Fruit fly (Drosophila melanogaster) whole organism, wandering third instar larva: Measurements from ENCODE around the gene mud.
A peak's percentile ranks its signal among the peaks of the same experiment; 100 is the strongest.

Experiments
- Abd-B ChIP-seq: fragments of >200 bp; optimal IDR thresholded peaks from 2 replicates; lab custom pipeline; 2017; ENCODE audit warnings: missing biosample characterization, missing genetic modification characterization
- CG32264 ChIP-seq: fragments of 200-800 bp; sonication (Bioruptor generic); optimal IDR thresholded peaks from 2 replicates; lab custom pipeline; 2016; ENCODE audit warnings: missing biosample characterization, missing genetic modification characterization
- CG9705 ChIP-seq: fragments of 200-800 bp; sonication (Bioruptor generic); optimal IDR thresholded peaks from 2 replicates; lab custom pipeline; 2018; ENCODE audit warnings: missing biosample characterization, mild to moderate bottlenecking, missing genetic modification characterization
- CrebA ChIP-seq: fragments of 200-800 bp; sonication (Bioruptor generic); optimal IDR thresholded peaks from 2 replicates; lab custom pipeline; 2016; ENCODE audit warnings: missing biosample characterization, mild to moderate bottlenecking, missing genetic modification characterization, borderline replicate concordance
- Dfd ChIP-seq: fragments of >200 bp; optimal IDR thresholded peaks from 2 replicates; lab custom pipeline; 2017; ENCODE audit warnings: missing biosample characterization, missing genetic modification characterization
- Dif ChIP-seq: fragments of 200-275, 200-300 bp; sonication (Bioruptor generic); optimal IDR thresholded peaks from 2 replicates; lab custom pipeline; 2018; ENCODE audit warnings: missing biosample characterization, missing genetic modification characterization; ENCODE audit not compliant: partially characterized antibody
- GATAd ChIP-seq: sonication (Bioruptor generic); optimal IDR thresholded peaks from 2 replicates; lab custom pipeline; 2016; ENCODE audit warnings: missing biosample characterization, missing genetic modification characterization
- HLH106 ChIP-seq: fragments of 200-800 bp; optimal IDR thresholded peaks from 3 replicates; lab custom pipeline; 2019; ENCODE audit warnings: missing biosample characterization, mild to moderate bottlenecking, missing genetic modification characterization, moderate library complexity
- Hnf4 ChIP-seq: fragments of 200-800 bp; sonication (Bioruptor generic); optimal IDR thresholded peaks from 2 replicates; lab custom pipeline; 2016; ENCODE audit warnings: missing biosample characterization, mild to moderate bottlenecking, missing genetic modification characterization
- Hr78 ChIP-seq: fragments of >200 bp; optimal IDR thresholded peaks from 2 replicates; lab custom pipeline; 2017; ENCODE audit warnings: missing biosample characterization, missing genetic modification characterization
- Hr83 ChIP-seq: fragments of 200-300 bp; sonication (Bioruptor generic); optimal IDR thresholded peaks from 2 replicates; lab custom pipeline; 2016; ENCODE audit warnings: missing biosample characterization, mild to moderate bottlenecking, missing genetic modification characterization, moderate library complexity; ENCODE audit not compliant: poor library complexity, severe bottlenecking
- Jra ChIP-seq: sonication (Bioruptor generic); optimal IDR thresholded peaks from 2 replicates; lab custom pipeline; 2016; ENCODE audit warnings: missing biosample characterization, missing genetic modification characterization
- Mio ChIP-seq: sonication (Bioruptor generic); optimal IDR thresholded peaks from 2 replicates; lab custom pipeline; 2016; ENCODE audit warnings: missing biosample characterization, missing genetic modification characterization
- Myc ChIP-seq: fragments of >200 bp; optimal IDR thresholded peaks from 2 replicates; lab custom pipeline; 2017
- N ChIP-seq: fragments of >200 bp; optimal IDR thresholded peaks from 2 replicates; lab custom pipeline; 2018; ENCODE audit warnings: missing biosample characterization, missing external identifiers, missing genetic modification characterization
- OdsH ChIP-seq: fragments of 200-800 bp; sonication (Bioruptor generic); optimal IDR thresholded peaks from 2 replicates; lab custom pipeline; 2016; ENCODE audit warnings: missing biosample characterization, mild to moderate bottlenecking, missing genetic modification characterization
- Rel ChIP-seq, 2 experiments: fragments of 200-800 bp; sonication (Bioruptor generic) in 1 of 2; optimal IDR thresholded peaks; 2 replicates in 1 of 2; 3 replicates in 1 of 2; lab custom pipeline; 2016 to 2019; ENCODE audit warnings: mild to moderate bottlenecking in 2 of 2, missing biosample characterization in 2 of 2, missing genetic modification characterization in 2 of 2, moderate library complexity in 1 of 2
- Sp1 ChIP-seq: fragments of 200-800 bp; sonication (Bioruptor generic); optimal IDR thresholded peaks from 3 replicates; lab custom pipeline; 2019; ENCODE audit warnings: missing biosample characterization, mild to moderate bottlenecking, missing genetic modification characterization, moderate library complexity
- Vsx2 ChIP-seq: fragments of 200-300, 225-300 bp; sonication (Bioruptor generic); optimal IDR thresholded peaks from 2 replicates; lab custom pipeline; 2018; ENCODE audit warnings: missing biosample characterization, missing genetic modification characterization; ENCODE audit not compliant: partially characterized antibody
- br ChIP-seq: fragments of 200-800 bp; sonication (Bioruptor generic); optimal IDR thresholded peaks from 2 replicates; lab custom pipeline; 2016; ENCODE audit warnings: missing biosample characterization, missing genetic modification characterization
- brk ChIP-seq: fragments of 200-800 bp; sonication (Bioruptor generic); optimal IDR thresholded peaks from 2 replicates; lab custom pipeline; 2016; ENCODE audit warnings: missing biosample characterization, mild to moderate bottlenecking, missing genetic modification characterization
- dl ChIP-seq, 2 experiments: fragments of 175-275, 200-275 bp in 1 of 2; fragments of 200-275 bp in 1 of 2; sonication (Bioruptor generic); optimal IDR thresholded peaks; lab custom pipeline; 2018; ENCODE audit warnings: mild to moderate bottlenecking in 2 of 2, missing biosample characterization in 2 of 2, missing genetic modification characterization in 2 of 2, moderate library complexity in 2 of 2; ENCODE audit not compliant: partially characterized antibody in 2 of 2, insufficient read depth in 1 of 2
- dmrt93B ChIP-seq: fragments of 200-800 bp; sonication (Bioruptor generic); optimal IDR thresholded peaks from 2 replicates; lab custom pipeline; 2018; ENCODE audit warnings: missing biosample characterization, mild to moderate bottlenecking, missing genetic modification characterization
- dsf ChIP-seq: sonication (Bioruptor generic); optimal IDR thresholded peaks from 2 replicates; lab custom pipeline; 2016; ENCODE audit warnings: missing biosample characterization, missing genetic modification characterization, borderline replicate concordance
- ey ChIP-seq: fragments of 200-800 bp; sonication (Bioruptor generic); optimal IDR thresholded peaks from 2 replicates; lab custom pipeline; 2016; ENCODE audit warnings: missing biosample characterization, missing genetic modification characterization
- foxo ChIP-seq, 2 experiments: fragments of 200-800 bp; sonication (Bioruptor generic); optimal IDR thresholded peaks; 2 replicates in 1 of 2; 3 replicates in 1 of 2; lab custom pipeline; 2016 to 2017; ENCODE audit warnings: missing biosample characterization in 2 of 2, missing genetic modification characterization in 2 of 2
- fru ChIP-seq: fragments of 200-800 bp; sonication (Bioruptor generic); optimal IDR thresholded peaks from 3 replicates; lab custom pipeline; 2016; ENCODE audit warnings: missing biosample characterization, mild to moderate bottlenecking, missing genetic modification characterization
- h ChIP-seq: fragments of 200-800 bp; sonication (Bioruptor generic); optimal IDR thresholded peaks from 3 replicates; lab custom pipeline; 2016; ENCODE audit warnings: missing biosample characterization, mild to moderate bottlenecking, missing genetic modification characterization
- jim ChIP-seq: fragments of 175-275, 200-325 bp; sonication (Bioruptor generic); optimal IDR thresholded peaks from 2 replicates; lab custom pipeline; 2016; ENCODE audit warnings: missing biosample characterization, mild to moderate bottlenecking, missing genetic modification characterization
- lola ChIP-seq: fragments of >200 bp; optimal IDR thresholded peaks from 2 replicates; lab custom pipeline; 2017; ENCODE audit warnings: missing biosample characterization, missing genetic modification characterization
- pan ChIP-seq: fragments of >200 bp; optimal IDR thresholded peaks from 2 replicates; lab custom pipeline; 2017
- psq ChIP-seq: fragments of 200-800 bp; sonication (Bioruptor generic); optimal IDR thresholded peaks from 3 replicates; lab custom pipeline; 2017; ENCODE audit warnings: missing biosample characterization, mild to moderate bottlenecking, missing genetic modification characterization, moderate library complexity
- rgr ChIP-seq: fragments of 200-800 bp; sonication (Bioruptor generic); optimal IDR thresholded peaks from 3 replicates; lab custom pipeline; 2016; ENCODE audit warnings: missing biosample characterization, mild to moderate bottlenecking, missing genetic modification characterization
- sage ChIP-seq: fragments of 200-800 bp; sonication (Bioruptor generic); optimal IDR thresholded peaks from 2 replicates; lab custom pipeline; 2016; ENCODE audit warnings: missing biosample characterization, mild to moderate bottlenecking, missing genetic modification characterization
- sv ChIP-seq: fragments of 200-800 bp; sonication (Bioruptor generic); optimal IDR thresholded peaks from 3 replicates; lab custom pipeline; 2016; ENCODE audit warnings: missing biosample characterization, missing genetic modification characterization
- tai ChIP-seq: sonication (Bioruptor generic); optimal IDR thresholded peaks from 2 replicates; lab custom pipeline; 2016; ENCODE audit warnings: missing biosample characterization, missing genetic modification characterization
- usp ChIP-seq: fragments of >200 bp; optimal IDR thresholded peaks from 2 replicates; lab custom pipeline; 2017; ENCODE audit warnings: missing biosample characterization, missing genetic modification characterization
- woc ChIP-seq: sonication (Bioruptor generic); optimal IDR thresholded peaks from 2 replicates; lab custom pipeline; 2016; ENCODE audit warnings: missing biosample characterization, mild to moderate bottlenecking, missing genetic modification characterization

The mud gene

dm6 chrX:14213509-14214154, 33.9 kb upstream of the mud start:
- TF ChIP-seq Rel (GFP tag; optimal IDR thresholded peaks at IDR 0.05; lab: Kevin White, UChicago) = no peak
- TF ChIP-seq Rel (tag; optimal IDR thresholded peaks at IDR 0.05; lab: Kevin White, UChicago) = no peak
- peak; percentile 81 for TF ChIP-seq Dfd (GFP tag; lab: Kevin White, UChicago)

- peak; percentile 41 for TF ChIP-seq rgr
- TF ChIP-seq HLH106 (tag; lab: Kevin White, UChicago) = peak; percentile 61
- TF ChIP-seq psq = no peak
- no peak for TF ChIP-seq usp (GFP tag; lab: Kevin White, UChicago)
- peak; percentile 53 for TF ChIP-seq Sp1 (GFP tag; lab: Kevin White, UChicago)
- TF ChIP-seq h (GFP tag; lab: Kevin White, UChicago) = peak; percentile 9
- TF ChIP-seq dmrt93B (GFP tag; lab: Kevin White, UChicago) = peak; percentile 26
- peak in 1 of 2 experiments; percentile 33 for TF ChIP-seq foxo (GFP tag; optimal IDR thresholded peaks at IDR 0.05; lab: Kevin White, UChicago)
- no peak for TF ChIP-seq Vsx2
- no peak for TF ChIP-seq OdsH (GFP tag; lab: Kevin White, UChicago)
- peak; percentile 15 for TF ChIP-seq tai (GFP tag; lab: Kevin White, UChicago)
Observed at dm6 chrX:14214505-14215449, 32.8 kb upstream of the mud start.

dm6 chrX:14215834-14216233, 31.7 kb upstream of the mud start:
- TF ChIP-seq jim (GFP tag; lab: Kevin White, UChicago) (no peak), brk (no peak), sage (GFP tag; lab: Kevin White, UChicago) (no peak), Mio (GFP tag; lab: Kevin White, UChicago) (no peak), Dfd (GFP tag; lab: Kevin White, UChicago) (no peak), Myc (lab: Kevin White, UChicago) (no peak), CG9705 (GFP tag; lab: Kevin White, UChicago) (no peak), tai (GFP tag; lab: Kevin White, UChicago) (no peak), Abd-B (no peak), dsf (GFP tag; lab: Kevin White, UChicago) (no peak), CG32264 (no peak), br (GFP tag; lab: Kevin White, UChicago) (no peak), dmrt93B (GFP tag; lab: Kevin White, UChicago) (no peak), Jra (no peak), Hnf4 (GFP tag; lab: Kevin White, UChicago) (no peak), GATAd (GFP tag; lab: Kevin White, UChicago) (no peak), Hr83 (no peak), sv (GFP tag; lab: Kevin White, UChicago) (no peak), fru (peak; percentile 9), ey (GFP tag; lab: Kevin White, UChicago) (no peak), OdsH (GFP tag; lab: Kevin White, UChicago) (peak; percentile 0), dl (GFP tag; optimal IDR thresholded peaks at IDR 0.05; lab: Kevin White, UChicago; ENCODE audit: insufficient read depth in 1 of 2, partially characterized antibody in 2 of 2) (no peak), Hr78 (GFP tag; lab: Kevin White, UChicago) (no peak), rgr (no peak), foxo (GFP tag; optimal IDR thresholded peaks at IDR 0.05; lab: Kevin White, UChicago) (no peak), CrebA (GFP tag; lab: Kevin White, UChicago) (no peak), psq (peak; percentile 7), pan (lab: Kevin White, UChicago) (no peak), HLH106 (tag; lab: Kevin White, UChicago) (peak; percentile 44), usp (GFP tag; lab: Kevin White, UChicago) (no peak), Rel (GFP tag; optimal IDR thresholded peaks at IDR 0.05; lab: Kevin White, UChicago) (no peak), Rel (tag; optimal IDR thresholded peaks at IDR 0.05; lab: Kevin White, UChicago) (peak; percentile 36), Dif (GFP tag; lab: Kevin White, UChicago) (no peak), lola (GFP tag; lab: Kevin White, UChicago) (no peak), h (GFP tag; lab: Kevin White, UChicago) (peak; percentile 8), Vsx2 (no peak), N (GFP tag; lab: Kevin White, UChicago) (no peak), Sp1 (GFP tag; lab: Kevin White, UChicago) (peak; percentile 2), woc (GFP tag; lab: Kevin White, UChicago) (no peak)
